Fruit fly (Drosophila melanogaster) whole organism, embryonic: ENCODE measurements around the gene ND-24.
A peak's percentile ranks its signal among the peaks of the same experiment; 100 is the strongest.

Source experiments
- CG10267 ChIP-seq: fragments of 200-800 bp; sonication (Bioruptor generic); optimal IDR thresholded peaks from 2 replicates; lab custom pipeline; 2018; ENCODE audit warnings: missing biosample characterization, mild to moderate bottlenecking, missing genetic modification characterization, moderate library complexity
- CG11504 ChIP-seq: fragments of 200-800 bp; sonication (Bioruptor generic); optimal IDR thresholded peaks from 3 replicates; lab custom pipeline; 2019; ENCODE audit warnings: missing biosample characterization, mild to moderate bottlenecking, missing genetic modification characterization, moderate library complexity
- CG12071 ChIP-seq: fragments of 200-800 bp; sonication (Bioruptor generic); optimal IDR thresholded peaks from 3 replicates; lab custom pipeline; 2018; ENCODE audit warnings: missing biosample characterization, mild to moderate bottlenecking, missing genetic modification characterization
- CG14441 ChIP-seq: fragments of 200-800 bp; sonication (Bioruptor generic); IDR thresholded peaks from 2 replicates; pipeline ENCODE4 v1.3.6; 2022; ENCODE audit warnings: missing biosample characterization, missing genetic modification characterization
- CG14965 ChIP-seq: fragments of 200-800 bp; sonication (Bioruptor generic); optimal IDR thresholded peaks from 2 replicates; lab custom pipeline; 2016; ENCODE audit warnings: missing biosample characterization, missing genetic modification characterization, borderline replicate concordance
- CG15011 ChIP-seq: fragments of 200-800 bp; sonication (Bioruptor generic); optimal IDR thresholded peaks from 3 replicates; lab custom pipeline; 2018; ENCODE audit warnings: missing biosample characterization, mild to moderate bottlenecking, missing genetic modification characterization
- CG15073 ChIP-seq: fragments of 200-800 bp; sonication (Bioruptor generic); optimal IDR thresholded peaks from 2 replicates; lab custom pipeline; 2016; ENCODE audit warnings: missing biosample characterization, missing genetic modification characterization
- CG15269 ChIP-seq: fragments of 200-800 bp; sonication (Bioruptor generic); optimal IDR thresholded peaks from 2 replicates; lab custom pipeline; 2018; ENCODE audit warnings: missing biosample characterization, mild to moderate bottlenecking, missing genetic modification characterization, moderate library complexity
- CG17612 ChIP-seq: fragments of 200-800 bp; sonication (Bioruptor generic); IDR thresholded peaks from 2 replicates; pipeline ENCODE4 v1.3.6; 2022; ENCODE audit warnings: missing biosample characterization, missing genetic modification characterization
- CG2120 ChIP-seq: fragments of 200-800 bp; sonication (Bioruptor generic); optimal IDR thresholded peaks from 3 replicates; lab custom pipeline; 2016; ENCODE audit warnings: missing biosample characterization, missing genetic modification characterization
- CG3407 ChIP-seq: fragments of 200-800 bp; sonication (Bioruptor generic); optimal IDR thresholded peaks from 2 replicates; lab custom pipeline; 2018; ENCODE audit warnings: missing biosample characterization, mild to moderate bottlenecking, missing genetic modification characterization
- CG34224 ChIP-seq: fragments of 200-800 bp; sonication (Bioruptor generic); IDR thresholded peaks from 3 replicates; pipeline ENCODE4 v1.3.6; 2022; ENCODE audit warnings: missing biosample characterization, missing genetic modification characterization; ENCODE audit not compliant: partially characterized antibody
- CG3838 ChIP-seq: fragments of 200-800 bp; sonication (Bioruptor generic); optimal IDR thresholded peaks from 3 replicates; lab custom pipeline; 2016; ENCODE audit warnings: missing biosample characterization, missing genetic modification characterization
- CG5245 ChIP-seq: fragments of 200-800 bp; sonication (Bioruptor generic); optimal IDR thresholded peaks from 3 replicates; lab custom pipeline; 2016; ENCODE audit warnings: missing biosample characterization, missing genetic modification characterization
- CG6689 ChIP-seq: fragments of 200-800 bp; sonication (Bioruptor generic); IDR thresholded peaks from 2 replicates; pipeline ENCODE4 v1.3.6; 2022; ENCODE audit warnings: missing biosample characterization, missing genetic modification characterization
- CG9609 ChIP-seq: fragments of 200-800 bp; sonication (Bioruptor generic); optimal IDR thresholded peaks from 3 replicates; lab custom pipeline; 2016; ENCODE audit warnings: missing biosample characterization, missing genetic modification characterization
- D19A ChIP-seq: fragments of 200-800 bp; optimal IDR thresholded peaks from 3 replicates; lab custom pipeline; 2019; ENCODE audit warnings: missing biosample characterization, mild to moderate bottlenecking, missing genetic modification characterization, moderate library complexity
- Dref ChIP-seq: fragments of 200-800 bp; sonication (Bioruptor generic); IDR thresholded peaks from 2 replicates; pipeline ENCODE4 v1.3.6; 2022; ENCODE audit warnings: missing biosample characterization, missing genetic modification characterization
- ERR ChIP-seq: fragments of 200-800 bp; sonication (Bioruptor generic); optimal IDR thresholded peaks from 2 replicates; lab custom pipeline; 2016; ENCODE audit warnings: missing biosample characterization, missing genetic modification characterization
- Hand ChIP-seq: fragments of 200-800 bp; sonication (Bioruptor generic); optimal IDR thresholded peaks from 2 replicates; lab custom pipeline; 2017; ENCODE audit warnings: mild to moderate bottlenecking, missing biosample characterization, missing genetic modification reagents, missing genetic modification characterization
- Hr51 ChIP-seq, 2 experiments: fragments of 200-800 bp; sonication (Bioruptor generic); optimal IDR thresholded peaks; 2 replicates in 1 of 2; 3 replicates in 1 of 2; lab custom pipeline; 2016 to 2018; ENCODE audit warnings: missing biosample characterization in 2 of 2, missing genetic modification characterization in 2 of 2, mild to moderate bottlenecking in 1 of 2, moderate library complexity in 1 of 2
- Hr78 ChIP-seq, 2 experiments: fragments of 200-800 bp in 1 of 2; fragments of >200 bp in 1 of 2; sonication (Bioruptor generic) in 1 of 2; optimal IDR thresholded peaks; 2 replicates each; lab custom pipeline; 2017 to 2019; ENCODE audit warnings: missing biosample characterization in 2 of 2, missing genetic modification characterization in 2 of 2, mild to moderate bottlenecking in 1 of 2, moderate library complexity in 1 of 2
- Max ChIP-seq: fragments of 200-800 bp; sonication (Bioruptor generic); optimal IDR thresholded peaks from 2 replicates; lab custom pipeline; 2016; ENCODE audit warnings: missing biosample characterization, mild to moderate bottlenecking, missing genetic modification characterization
- NK7.1 ChIP-seq: fragments of 200-800 bp; sonication (Bioruptor generic); optimal IDR thresholded peaks from 3 replicates; lab custom pipeline; 2016; ENCODE audit warnings: missing biosample characterization, missing genetic modification characterization
- Optix ChIP-seq: fragments of 200-800 bp; sonication (Bioruptor generic); IDR thresholded peaks from 3 replicates; pipeline ENCODE4 v1.3.6; 2022; ENCODE audit warnings: missing biosample characterization, missing genetic modification characterization
- Stat92E ChIP-seq, 3 experiments: fragments of >200 bp in 2 of 3; fragments of 200-800 bp in 1 of 3; sonication (Bioruptor generic) in 1 of 3; optimal IDR thresholded peaks; 2 replicates each; lab custom pipeline; 2017 to 2019; ENCODE audit warnings: missing biosample characterization in 3 of 3, missing genetic modification characterization in 3 of 3, mild to moderate bottlenecking in 1 of 3, moderate library complexity in 1 of 3
- Trl ChIP-seq, 3 experiments: fragments of >200 bp in 2 of 3; fragments of 200-800 bp in 1 of 3; sonication (Bioruptor generic) in 1 of 3; optimal IDR thresholded peaks; 2 replicates in 1 of 3; 3 replicates in 2 of 3; lab custom pipeline; 2016 to 2017; ENCODE audit warnings: missing biosample characterization in 1 of 3, missing genetic modification characterization in 1 of 3
- ab ChIP-seq: fragments of 200-800 bp; sonication (Bioruptor generic); optimal IDR thresholded peaks from 2 replicates; lab custom pipeline; 2016; ENCODE audit warnings: missing biosample characterization, missing genetic modification characterization
- disco-r ChIP-seq: fragments of 200-800 bp; sonication (Bioruptor generic); optimal IDR thresholded peaks from 2 replicates; lab custom pipeline; 2016; ENCODE audit warnings: missing biosample characterization, missing genetic modification characterization
- eve ChIP-seq, 2 experiments: fragments of >200 bp; optimal IDR thresholded peaks; 2 replicates each; lab custom pipeline; 2017; ENCODE audit warnings: missing biosample characterization in 2 of 2, missing genetic modification characterization in 2 of 2
- exex ChIP-seq: fragments of 200-800 bp; sonication (Bioruptor generic); optimal IDR thresholded peaks from 4 replicates; lab custom pipeline; 2018; ENCODE audit warnings: missing biosample characterization, mild to moderate bottlenecking, missing genetic modification characterization, moderate library complexity
- fd102C ChIP-seq: fragments of 200-800 bp; sonication (Bioruptor generic); optimal IDR thresholded peaks from 2 replicates; lab custom pipeline; 2018; ENCODE audit warnings: missing biosample characterization, mild to moderate bottlenecking, missing genetic modification characterization, moderate library complexity
- gfzf ChIP-seq: fragments of 200-800 bp; sonication (Bioruptor generic); optimal IDR thresholded peaks from 2 replicates; lab custom pipeline; 2016; ENCODE audit warnings: missing biosample characterization, mild to moderate bottlenecking, missing genetic modification characterization, moderate library complexity
- grau ChIP-seq: fragments of 200-800 bp; optimal IDR thresholded peaks from 3 replicates; lab custom pipeline; 2019; ENCODE audit warnings: missing biosample characterization, mild to moderate bottlenecking, missing genetic modification characterization, moderate library complexity
- gro ChIP-seq: fragments of 200-800 bp; sonication (Bioruptor generic); optimal IDR thresholded peaks from 2 replicates; lab custom pipeline; 2016; ENCODE audit warnings: missing biosample characterization, missing genetic modification characterization
- her ChIP-seq: fragments of 200-800 bp; sonication (Bioruptor generic); optimal IDR thresholded peaks from 2 replicates; lab custom pipeline; 2016; ENCODE audit warnings: missing biosample characterization, missing genetic modification characterization
- ind ChIP-seq: fragments of 200-800 bp; sonication (Bioruptor generic); optimal IDR thresholded peaks from 3 replicates; lab custom pipeline; 2016; ENCODE audit warnings: missing biosample characterization, missing genetic modification characterization
- inv ChIP-seq: fragments of 200-800 bp; sonication (Bioruptor generic); IDR thresholded peaks from 2 replicates; pipeline ENCODE4 v1.3.6; 2022; ENCODE audit warnings: missing biosample characterization, missing genetic modification characterization; ENCODE audit not compliant: partially characterized antibody
- jumu ChIP-seq: fragments of 200-800 bp; sonication (Bioruptor generic); optimal IDR thresholded peaks from 3 replicates; lab custom pipeline; 2016; ENCODE audit warnings: missing biosample characterization, missing genetic modification characterization
- lola ChIP-seq, 3 experiments: fragments of >200 bp in 2 of 3; fragments of 200-800 bp in 1 of 3; sonication (Bioruptor generic) in 1 of 3; optimal IDR thresholded peaks; 2 replicates each; lab custom pipeline; 2017 to 2019; ENCODE audit warnings: missing biosample characterization in 3 of 3, missing genetic modification characterization in 3 of 3, mild to moderate bottlenecking in 1 of 3, moderate library complexity in 1 of 3
- run ChIP-seq: fragments of 200-800 bp; sonication (Bioruptor generic); optimal IDR thresholded peaks from 3 replicates; lab custom pipeline; 2018; ENCODE audit warnings: missing biosample characterization, mild to moderate bottlenecking, missing genetic modification characterization
- shn ChIP-seq: fragments of 200-800 bp; sonication (Bioruptor generic); optimal IDR thresholded peaks from 3 replicates; lab custom pipeline; 2016; ENCODE audit warnings: missing biosample characterization, missing genetic modification characterization
- sisA ChIP-seq: fragments of 200-800 bp; sonication (Bioruptor generic); IDR thresholded peaks from 2 replicates; pipeline ENCODE4 v1.3.6; 2022; ENCODE audit warnings: missing biosample characterization, missing genetic modification characterization
- sr ChIP-seq: fragments of 200-800 bp; sonication (Bioruptor generic); IDR thresholded peaks from 3 replicates; pipeline ENCODE4 v1.3.6; 2022; ENCODE audit warnings: missing biosample characterization, missing genetic modification characterization
- tgo ChIP-seq: fragments of 200-800 bp; sonication (Bioruptor generic); IDR thresholded peaks from 3 replicates; pipeline ENCODE4 v1.3.6; 2022; ENCODE audit warnings: missing biosample characterization, missing genetic modification characterization
- tin ChIP-seq: fragments of 200-800 bp; sonication (Bioruptor generic); optimal IDR thresholded peaks from 3 replicates; lab custom pipeline; 2016; ENCODE audit warnings: missing biosample characterization, missing genetic modification characterization
- unpg ChIP-seq: fragments of 200-800 bp; sonication (Bioruptor generic); optimal IDR thresholded peaks from 3 replicates; lab custom pipeline; 2018; ENCODE audit warnings: missing biosample characterization, mild to moderate bottlenecking, missing genetic modification characterization, moderate library complexity
- yki ChIP-seq: fragments of >200 bp; optimal IDR thresholded peaks from 3 replicates; lab custom pipeline; 2018
- zfh1 ChIP-seq: fragments of 200-800 bp; sonication (Bioruptor generic); IDR thresholded peaks from 3 replicates; pipeline ENCODE4 v1.3.6; 2022; ENCODE audit warnings: missing biosample characterization, missing genetic modification characterization

ND-24 gene

DNA sequence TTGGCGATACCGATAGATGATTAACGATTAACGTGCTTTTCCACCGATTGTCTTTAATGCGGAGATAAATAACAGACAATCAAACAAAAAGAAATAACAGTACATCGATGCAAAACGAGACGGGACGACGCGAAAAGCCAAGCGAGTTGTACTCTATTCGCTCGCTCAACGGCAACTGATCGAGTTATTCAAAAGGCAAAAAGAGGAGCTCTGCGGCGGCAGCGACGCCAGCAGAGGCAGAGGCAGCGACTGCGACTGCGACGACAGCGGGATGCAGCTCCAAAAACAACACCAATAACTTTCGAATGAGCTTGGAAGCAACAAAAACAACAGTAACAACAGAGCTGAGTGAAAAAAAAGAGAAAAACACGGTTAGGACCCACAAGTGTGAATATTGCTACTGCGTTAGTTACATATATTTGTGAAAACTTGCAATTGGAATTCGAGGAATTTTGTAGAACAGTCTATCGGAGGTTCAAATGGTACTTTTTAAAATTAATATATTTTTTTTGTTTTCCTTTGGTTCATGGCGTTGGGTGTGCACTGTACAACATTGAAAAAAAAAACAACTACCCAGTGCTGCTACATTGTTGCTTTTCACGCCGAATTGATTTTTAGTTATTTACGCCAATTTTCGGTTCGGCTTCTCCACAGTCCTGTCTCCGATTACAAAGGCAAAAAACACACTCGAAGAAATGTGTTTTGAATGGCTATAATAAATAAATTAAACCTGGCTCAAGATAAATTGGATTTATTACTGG lies 51.0 kb downstream of the ND-24 start (continued):
- TF ChIP-seq lola (GFP tag; optimal IDR thresholded peaks at IDR 0.05; lab: Kevin White, UChicago): peak in 1 of 3 experiments; percentile 42
- TF ChIP-seq Stat92E (GFP tag; optimal IDR thresholded peaks at IDR 0.05; lab: Kevin White, UChicago): no peak
- TF ChIP-seq CG14965 (GFP tag; lab: Kevin White, UChicago): no peak
- peak; percentile 82 for TF ChIP-seq CG14441 (GFP tag; lab: Robert Waterston, UW)
- no peak for TF ChIP-seq CG34224 (GFP tag; lab: Robert Waterston, UW)
- TF ChIP-seq CG3838 (GFP tag; lab: Kevin White, UChicago): no peak
- TF ChIP-seq tgo: peak; percentile 77
- no peak for TF ChIP-seq shn (GFP tag; lab: Kevin White, UChicago)
- TF ChIP-seq ERR (GFP tag; lab: Kevin White, UChicago): no peak
- TF ChIP-seq CG15073 (GFP tag; lab: Kevin White, UChicago): no peak
- no peak for TF ChIP-seq her (GFP tag; lab: Kevin White, UChicago)
- TF ChIP-seq eve (GFP tag; optimal IDR thresholded peaks at IDR 0.05; lab: Kevin White, UChicago): no peak
- TF ChIP-seq CG6689 (GFP tag; lab: Robert Waterston, UW): peak; percentile 86
- peak; percentile 88 for TF ChIP-seq zfh1 (GFP tag; lab: Robert Waterston, UW)
- no peak for TF ChIP-seq Hr78 (GFP tag; optimal IDR thresholded peaks at IDR 0.05; lab: Kevin White, UChicago)
- peak; percentile 64 for TF ChIP-seq unpg (GFP tag; lab: Kevin White, UChicago)
- peak; percentile 91 for TF ChIP-seq grau (tag; lab: Kevin White, UChicago)
- TF ChIP-seq run (tag; lab: Kevin White, UChicago): peak; percentile 16
- TF ChIP-seq CG11504 (tag; lab: Kevin White, UChicago): peak; percentile 82
- no peak for TF ChIP-seq jumu (GFP tag; lab: Kevin White, UChicago)
- no peak for TF ChIP-seq exex
- peak; percentile 50 for TF ChIP-seq CG10267 (tag; lab: Kevin White, UChicago)
- peak; percentile 20 for TF ChIP-seq CG2120 (GFP tag; lab: Kevin White, UChicago)
- no peak for TF ChIP-seq Dref (GFP tag; lab: Robert Waterston, UW)
- TF ChIP-seq CG17612 (GFP tag; lab: Robert Waterston, UW): no peak
- no peak for TF ChIP-seq fd102C (GFP tag; lab: Kevin White, UChicago)
- peak; percentile 52 for TF ChIP-seq ind (GFP tag; lab: Kevin White, UChicago)
- no peak for TF ChIP-seq Hand (GFP tag; lab: Kevin White, UChicago)
- no peak for TF ChIP-seq gfzf (GFP tag; lab: Kevin White, UChicago)
- TF ChIP-seq yki (lab: Kevin White, UChicago): no peak
- TF ChIP-seq inv (GFP tag; lab: Robert Waterston, UW): no peak
- no peak for TF ChIP-seq NK7.1 (GFP tag; lab: Kevin White, UChicago)
- peak; percentile 49 for TF ChIP-seq tin (GFP tag; lab: Kevin White, UChicago)
- peak in 1 of 2 experiments; percentile 61 for TF ChIP-seq Hr51 (GFP tag; optimal IDR thresholded peaks at IDR 0.05; lab: Kevin White, UChicago)
- peak; percentile 13 for TF ChIP-seq CG12071 (GFP tag; lab: Kevin White, UChicago)
- peak; percentile 88 for TF ChIP-seq Optix (GFP tag; lab: Robert Waterston, UW)
- TF ChIP-seq CG9609 (GFP tag; lab: Kevin White, UChicago): no peak
- TF ChIP-seq Trl (optimal IDR thresholded peaks at IDR 0.05; lab: Kevin White, UChicago): no peak
- no peak for TF ChIP-seq Trl (GFP tag; optimal IDR thresholded peaks at IDR 0.05; lab: Kevin White, UChicago)
- TF ChIP-seq CG5245: peak; percentile 30
- peak; percentile 88 for TF ChIP-seq sisA (GFP tag; lab: Robert Waterston, UW)
- peak; percentile 43 for TF ChIP-seq D19A (tag; lab: Kevin White, UChicago)
- peak; percentile 68 for TF ChIP-seq CG15269 (tag; lab: Kevin White, UChicago)
- TF ChIP-seq CG3407 (GFP tag; lab: Kevin White, UChicago): peak; percentile 29
- TF ChIP-seq Max (GFP tag; lab: Kevin White, UChicago): peak; percentile 26
- TF ChIP-seq gro: no peak
- TF ChIP-seq ab (GFP tag; lab: Kevin White, UChicago): peak; percentile 52
- TF ChIP-seq sr: 0 out of 3 replicates have a peak, but pooled peaks have one; percentile 42
- TF ChIP-seq CG15011 (GFP tag; lab: Kevin White, UChicago): peak; percentile 47
- peak; percentile 3 for TF ChIP-seq disco-r (GFP tag; lab: Kevin White, UChicago)
